Worm (Caenorhabditis elegans) whole organism, late embryonic: Measurements from ENCODE around the gene frpr-21.
A peak's percentile ranks its signal among the peaks of the same experiment; 100 is the strongest.

Experiments
- C38D4.7 ChIP-seq: fragments of 200-800 bp; sonication (Bioruptor generic); optimal IDR thresholded peaks from 2 replicates; lab custom pipeline; 2018; ENCODE audit warnings: mild to moderate bottlenecking, missing genetic modification characterization, moderate library complexity, missing compliant biosample characterization
- F13H6.1 ChIP-seq: sonication (generic microtip); optimal IDR thresholded peaks from 2 replicates; lab custom pipeline; 2016; ENCODE audit warnings: missing genetic modification characterization, missing compliant biosample characterization
- K02D7.2 ChIP-seq: sonication (generic microtip); optimal IDR thresholded peaks from 2 replicates; lab custom pipeline; 2017; ENCODE audit warnings: mild to moderate bottlenecking, missing genetic modification characterization, missing compliant biosample characterization
- K09A11.1 ChIP-seq: sonication (generic microtip); optimal IDR thresholded peaks from 2 replicates; lab custom pipeline; 2017; ENCODE audit warnings: antibody characterized with exemption, mild to moderate bottlenecking, missing genetic modification characterization, missing compliant biosample characterization; ENCODE audit not compliant: insufficient read depth
- ahr-1 ChIP-seq: sonication (generic microtip); optimal IDR thresholded peaks from 2 replicates; lab custom pipeline; 2016; ENCODE audit warnings: missing genetic modification characterization, missing compliant biosample characterization
- ceh-18 ChIP-seq: sonication (generic microtip); optimal IDR thresholded peaks from 2 replicates; lab custom pipeline; 2016; ENCODE audit warnings: missing genetic modification characterization, missing compliant biosample characterization
- ceh-19 ChIP-seq: fragments of 200-800 bp; sonication (Bioruptor generic); optimal IDR thresholded peaks from 2 replicates; lab custom pipeline; 2018; ENCODE audit warnings: mild to moderate bottlenecking, missing genetic modification characterization, missing compliant biosample characterization
- ceh-2 ChIP-seq: sonication (generic microtip); optimal IDR thresholded peaks from 2 replicates; lab custom pipeline; 2016; ENCODE audit warnings: missing genotype, missing genetic modification characterization, missing compliant biosample characterization
- ceh-22 ChIP-seq: sonication (generic microtip); optimal IDR thresholded peaks from 2 replicates; lab custom pipeline; 2017; ENCODE audit warnings: missing biosample characterization, missing genetic modification characterization
- ceh-24 ChIP-seq: sonication (generic microtip); optimal IDR thresholded peaks from 2 replicates; lab custom pipeline; 2016; ENCODE audit warnings: mild to moderate bottlenecking, missing genetic modification characterization, missing compliant biosample characterization
- ceh-31 ChIP-seq: sonication (generic microtip); optimal IDR thresholded peaks from 2 replicates; lab custom pipeline; 2016; ENCODE audit warnings: missing genetic modification characterization, missing compliant biosample characterization
- ceh-34 ChIP-seq: sonication (generic microtip); optimal IDR thresholded peaks from 2 replicates; lab custom pipeline; 2016; ENCODE audit warnings: mild to moderate bottlenecking, missing genetic modification characterization, missing compliant biosample characterization
- ceh-45 ChIP-seq: fragments of 200-800 bp; sonication (Bioruptor generic); IDR thresholded peaks from 2 replicates; pipeline ENCODE4 v1.3.6; 2022; ENCODE audit warnings: missing genetic modification reagents, missing genetic modification characterization, missing compliant biosample characterization
- ceh-48 ChIP-seq: sonication (generic microtip); optimal IDR thresholded peaks from 2 replicates; lab custom pipeline; 2016; ENCODE audit warnings: missing genetic modification characterization, inconsistent platforms, missing compliant biosample characterization
- ceh-6 ChIP-seq: fragments of 200-800 bp; sonication (Bioruptor generic); optimal IDR thresholded peaks from 2 replicates; lab custom pipeline; 2018; ENCODE audit warnings: mild to moderate bottlenecking, missing genetic modification characterization, missing compliant biosample characterization
- ceh-9 ChIP-seq: sonication (generic microtip); optimal IDR thresholded peaks from 2 replicates; lab custom pipeline; 2016; ENCODE audit warnings: mild to moderate bottlenecking, missing genetic modification characterization, inconsistent platforms, missing compliant biosample characterization
- dve-1 ChIP-seq: sonication (generic microtip); optimal IDR thresholded peaks from 2 replicates; lab custom pipeline; 2017; ENCODE audit warnings: antibody characterized with exemption, mild to moderate bottlenecking, missing genetic modification characterization, missing compliant biosample characterization
- ets-4 ChIP-seq: sonication (generic microtip); optimal IDR thresholded peaks from 2 replicates; lab custom pipeline; 2016; ENCODE audit warnings: missing genetic modification characterization, missing compliant biosample characterization
- eyg-1 ChIP-seq: sonication (generic microtip); optimal IDR thresholded peaks from 2 replicates; lab custom pipeline; 2016; ENCODE audit warnings: missing genotype, missing genetic modification characterization, missing compliant biosample characterization
- fkh-10 ChIP-seq: fragments of 150-350 bp; optimal IDR thresholded peaks from 2 replicates; lab custom pipeline; 2014; ENCODE audit warnings: missing biosample characterization, missing genetic modification reagents, missing genetic modification characterization
- hlh-13 ChIP-seq: fragments of 200-800 bp; sonication (Bioruptor generic); optimal IDR thresholded peaks from 2 replicates; lab custom pipeline; 2018; ENCODE audit warnings: mild to moderate bottlenecking, missing genetic modification characterization, missing compliant biosample characterization
- hlh-30 ChIP-seq: sonication (generic microtip); optimal IDR thresholded peaks from 2 replicates; lab custom pipeline; 2017; ENCODE audit warnings: antibody characterized with exemption, missing genetic modification characterization, missing compliant biosample characterization; ENCODE audit not compliant: insufficient read depth
- lim-6 ChIP-seq: sonication (generic microtip); optimal IDR thresholded peaks from 2 replicates; lab custom pipeline; 2016; ENCODE audit warnings: missing genetic modification characterization, missing compliant biosample characterization
- lin-11 ChIP-seq: fragments of 200-800 bp; sonication (Bioruptor generic); optimal IDR thresholded peaks from 2 replicates; lab custom pipeline; 2018; ENCODE audit warnings: mild to moderate bottlenecking, missing genetic modification characterization, missing compliant biosample characterization
- madf-2 ChIP-seq: sonication (generic microtip); optimal IDR thresholded peaks from 2 replicates; lab custom pipeline; 2017; ENCODE audit warnings: missing genetic modification characterization, missing compliant biosample characterization
- nfya-1 ChIP-seq: sonication (generic microtip); optimal IDR thresholded peaks from 2 replicates; lab custom pipeline; 2017; ENCODE audit warnings: missing genetic modification characterization, mild to moderate bottlenecking, missing compliant biosample characterization, antibody characterized with exemption, moderate library complexity
- nhr-232 ChIP-seq: sonication (generic microtip); optimal IDR thresholded peaks from 2 replicates; lab custom pipeline; 2016; ENCODE audit warnings: missing genetic modification characterization, missing compliant biosample characterization
- odd-2 ChIP-seq: sonication (generic microtip); optimal IDR thresholded peaks from 2 replicates; lab custom pipeline; 2017; ENCODE audit warnings: antibody characterized with exemption, mild to moderate bottlenecking, missing genetic modification characterization, missing compliant biosample characterization
- pag-3 ChIP-seq: sonication (generic microtip); optimal IDR thresholded peaks from 2 replicates; lab custom pipeline; 2016; ENCODE audit warnings: missing compliant biosample characterization, missing genetic modification characterization, borderline replicate concordance
- pat-9 ChIP-seq: fragments of 200-800 bp; sonication (Bioruptor generic); optimal IDR thresholded peaks from 2 replicates; lab custom pipeline; 2018; ENCODE audit warnings: mild to moderate bottlenecking, missing genetic modification characterization, moderate library complexity, missing compliant biosample characterization
- pha-4 ChIP-seq: fragments of 150-350 bp; optimal IDR thresholded peaks from 2 replicates; lab custom pipeline; 2018; ENCODE audit warnings: missing biosample characterization, missing genetic modification reagents, missing genetic modification characterization
- pqm-1 ChIP-seq: sonication (generic microtip); optimal IDR thresholded peaks from 2 replicates; lab custom pipeline; 2016; ENCODE audit warnings: missing genetic modification characterization, missing compliant biosample characterization
- ref-2 ChIP-seq: sonication (generic microtip); optimal IDR thresholded peaks from 2 replicates; lab custom pipeline; 2016; ENCODE audit warnings: missing genetic modification characterization, missing compliant biosample characterization
- sdc-2 ChIP-seq: sonication (generic microtip); optimal IDR thresholded peaks from 2 replicates; lab custom pipeline; 2016; ENCODE audit warnings: missing genotype, missing genetic modification characterization, missing compliant biosample characterization
- sox-2 ChIP-seq: fragments of 200-800 bp; sonication (Bioruptor generic); IDR thresholded peaks from 2 replicates; pipeline ENCODE4 v1.3.6; 2022; ENCODE audit warnings: missing genetic modification reagents, missing genetic modification characterization, missing compliant biosample characterization
- sox-4 ChIP-seq: sonication (generic microtip); optimal IDR thresholded peaks from 2 replicates; lab custom pipeline; 2017; ENCODE audit warnings: mild to moderate bottlenecking, missing genetic modification characterization, inconsistent platforms, missing compliant biosample characterization
- syd-9 ChIP-seq: sonication (generic microtip); optimal IDR thresholded peaks from 2 replicates; lab custom pipeline; 2016; ENCODE audit warnings: mild to moderate bottlenecking, missing genetic modification characterization, moderate library complexity, missing compliant biosample characterization
- tbx-2 ChIP-seq: sonication (generic microtip); optimal IDR thresholded peaks from 2 replicates; lab custom pipeline; 2016; ENCODE audit warnings: missing genetic modification characterization, missing compliant biosample characterization
- unc-55 ChIP-seq: sonication (generic microtip); optimal IDR thresholded peaks from 2 replicates; lab custom pipeline; 2017; ENCODE audit warnings: missing biosample characterization, missing genetic modification reagents, missing genetic modification characterization
- unc-86 ChIP-seq: sonication (generic microtip); optimal IDR thresholded peaks from 2 replicates; lab custom pipeline; 2016; ENCODE audit warnings: missing genetic modification characterization, missing compliant biosample characterization
- zip-5 ChIP-seq: sonication (generic microtip); optimal IDR thresholded peaks from 2 replicates; lab custom pipeline; 2016; ENCODE audit warnings: missing genetic modification characterization, missing compliant biosample characterization
- ztf-16 ChIP-seq: sonication (generic microtip); optimal IDR thresholded peaks from 2 replicates; lab custom pipeline; 2017; ENCODE audit warnings: missing genetic modification characterization, missing compliant biosample characterization

frpr-21 gene

ce11 chrII:10384680-10385383, 37.0 kb downstream of the frpr-21 start, which contains the start of gene ztf-27 (continued):
- TF ChIP-seq nfya-1 (peak; percentile 41), nhr-232 (tag; lab: Kevin White, UChicago) (no peak), sox-2 (GFP tag; lab: Robert Waterston, UW) (no peak), pqm-1 (no peak), odd-2 (no peak), unc-55 (GFP tag; lab: Kevin White, UChicago) (no peak), ceh-22 (tag; lab: Kevin White, UChicago) (no peak), fkh-10 (GFP tag; lab: Kevin White, UChicago) (no peak), lim-6 (tag; lab: Kevin White, UChicago) (no peak), sdc-2 (tag; lab: Kevin White, UChicago) (peak; percentile 14), ceh-9 (no peak), pat-9 (no peak), sox-4 (no peak), hlh-13 (no peak), syd-9 (peak; percentile 10), ceh-45 (GFP tag; lab: Robert Waterston, UW) (no peak), pha-4 (tag; lab: Kevin White, UChicago) (no peak), ceh-34 (tag; lab: Kevin White, UChicago) (peak; percentile 54), dve-1 (tag; lab: Kevin White, UChicago) (peak; percentile 34), zip-5 (tag; lab: Kevin White, UChicago) (no peak), ahr-1 (no peak), ceh-6 (GFP tag; lab: Kevin White, UChicago) (peak; percentile 4), unc-86 (no peak), eyg-1 (tag; lab: Kevin White, UChicago) (no peak), lin-11 (tag; lab: Kevin White, UChicago) (no peak), pag-3 (no peak), C38D4.7 (GFP tag; lab: Kevin White, UChicago) (no peak), ceh-19 (no peak), hlh-30 (tag; lab: Kevin White, UChicago) (no peak)

ce11 chrII:10382247-10382646, 39.6 kb downstream of the frpr-21 start:
- peak; percentile 6 for TF ChIP-seq ztf-16 (tag; lab: Kevin White, UChicago)
- TF ChIP-seq fkh-10 (GFP tag; lab: Kevin White, UChicago): no peak
- TF ChIP-seq tbx-2: peak; percentile 41
- TF ChIP-seq ceh-31 (tag; lab: Kevin White, UChicago): peak; percentile 33
- TF ChIP-seq unc-55 (GFP tag; lab: Kevin White, UChicago): peak; percentile 62
- no peak for TF ChIP-seq K09A11.1 (tag; lab: Kevin White, UChicago)
- TF ChIP-seq dve-1 (tag; lab: Kevin White, UChicago): peak; percentile 29
- TF ChIP-seq ceh-24: no peak
- TF ChIP-seq madf-2 (tag; lab: Kevin White, UChicago): peak; percentile 3
- peak; percentile 28 for TF ChIP-seq ceh-2
- TF ChIP-seq ref-2 (tag; lab: Kevin White, UChicago): peak; percentile 8
- TF ChIP-seq ets-4 (tag; lab: Kevin White, UChicago): peak; percentile 11
- peak; percentile 9 for TF ChIP-seq hlh-30 (tag; lab: Kevin White, UChicago)
- TF ChIP-seq K02D7.2 (tag; lab: Kevin White, UChicago): no peak
- peak; percentile 24 for TF ChIP-seq F13H6.1 (tag; lab: Kevin White, UChicago)
- no peak for TF ChIP-seq ceh-48 (tag; lab: Kevin White, UChicago)
- peak; percentile 71 for TF ChIP-seq nfya-1
- TF ChIP-seq ceh-18 (tag; lab: Kevin White, UChicago): peak; percentile 58
- TF ChIP-seq sox-4: no peak
